Worm (Caenorhabditis elegans): ENCODE results near the gene msp-45.

- TF ChIP-seq dmd-4 (tag; optimal IDR thresholded peaks at IDR 0.05) (no peak), nhr-237 (tag; optimal IDR thresholded peaks at IDR 0.05) (no peak), lin-39 (tag; optimal IDR thresholded peaks at IDR 0.05) (no peak), ztf-11 (tag; optimal IDR thresholded peaks at IDR 0.05) (no peak)
Observed at ce11 chrII:5141945-5142514, 14.9 kb downstream of the msp-45 start, which contains the start of gene nas-29.
